Worm (Caenorhabditis elegans) whole organism, L3 larva: ENCODE data around the gene srh-185.
"Not testable (repeated sequence)": the region's sequence is repeated elsewhere in the genome, so short reads cannot be mapped to it uniquely, and the experiment has no call there.

ENCODE experiments used
- ama-1 ChIP-seq: fragments of 150-350 bp; optimal IDR thresholded peaks from 2 replicates; lab custom pipeline; 2018
- ceh-16 ChIP-seq: sonication (generic microtip); optimal IDR thresholded peaks from 2 replicates; lab custom pipeline; 2017; ENCODE audit warnings: missing biosample characterization, missing genetic modification characterization
- ceh-28 ChIP-seq: fragments of 150-350 bp; optimal IDR thresholded peaks from 2 replicates; lab custom pipeline; 2014; ENCODE audit warnings: missing biosample characterization, missing genetic modification reagents, missing genetic modification characterization
- ceh-9 ChIP-seq: sonication (generic microtip); optimal IDR thresholded peaks from 2 replicates; lab custom pipeline; 2018; ENCODE audit warnings: missing biosample characterization, missing genetic modification characterization
- daf-12 ChIP-seq: fragments of 150-350 bp; optimal IDR thresholded peaks from 2 replicates; lab custom pipeline; 2014; ENCODE audit warnings: missing biosample characterization, missing genetic modification reagents, missing genetic modification characterization
- egl-27 ChIP-seq: sonication (generic microtip); optimal IDR thresholded peaks from 4 replicates; lab custom pipeline; 2017; ENCODE audit warnings: missing biosample characterization, missing genetic modification reagents, missing genetic modification characterization
- egl-5 ChIP-seq: fragments of 150-350 bp; optimal IDR thresholded peaks from 2 replicates; lab custom pipeline; 2017; ENCODE audit warnings: missing biosample characterization, missing genetic modification reagents, missing genetic modification characterization, inconsistent platforms
- elt-1 ChIP-seq: fragments of 150-350 bp; optimal IDR thresholded peaks from 2 replicates; lab custom pipeline; 2014; ENCODE audit warnings: missing biosample characterization, missing genetic modification characterization
- elt-2 ChIP-seq: sonication (generic microtip); optimal IDR thresholded peaks from 2 replicates; lab custom pipeline; 2016; ENCODE audit warnings: missing genetic modification reagents, mild to moderate bottlenecking, missing genetic modification characterization, missing compliant biosample characterization
- elt-3 ChIP-seq, 3 experiments: fragments of 150-350 bp in 1 of 3; sonication (generic microtip) in 2 of 3; optimal IDR thresholded peaks; 2 replicates in 2 of 3; 4 replicates in 1 of 3; lab custom pipeline; 2014 to 2017; ENCODE audit warnings: missing biosample characterization in 3 of 3, missing genetic modification characterization in 3 of 3
- eor-1 ChIP-seq, 2 experiments: fragments of 150-350 bp; optimal IDR thresholded peaks; 2 replicates each; lab custom pipeline; 2014 to 2018; ENCODE audit warnings: missing biosample characterization in 2 of 2, missing genetic modification characterization in 2 of 2
- fkh-10 ChIP-seq: sonication (generic microtip); optimal IDR thresholded peaks from 2 replicates; lab custom pipeline; 2017; ENCODE audit warnings: missing biosample characterization, missing genetic modification reagents, missing genetic modification characterization
- fkh-2 ChIP-seq: fragments of 150-350 bp; optimal IDR thresholded peaks from 2 replicates; lab custom pipeline; 2014; ENCODE audit warnings: missing biosample characterization, missing genetic modification reagents, missing genetic modification characterization
- hmg-11 ChIP-seq: sonication (generic microtip); optimal IDR thresholded peaks from 2 replicates; lab custom pipeline; 2016; ENCODE audit warnings: missing genetic modification characterization, missing compliant biosample characterization
- jun-1 ChIP-seq: fragments of 150-350 bp; optimal IDR thresholded peaks from 2 replicates; lab custom pipeline; 2014; ENCODE audit warnings: missing biosample characterization, missing genetic modification reagents, missing genetic modification characterization
- lin-15B ChIP-seq: fragments of 150-350 bp; optimal IDR thresholded peaks from 2 replicates; lab custom pipeline; 2014; ENCODE audit warnings: missing biosample characterization, missing genetic modification characterization
- lin-39 ChIP-seq: fragments of 150-350 bp; optimal IDR thresholded peaks from 2 replicates; lab custom pipeline; 2018; ENCODE audit warnings: missing biosample characterization, missing genetic modification reagents, missing genetic modification characterization
- lsy-12 ChIP-seq: sonication (generic microtip); optimal IDR thresholded peaks from 2 replicates; lab custom pipeline; 2016; ENCODE audit warnings: mild to moderate bottlenecking, missing genetic modification characterization, missing compliant biosample characterization
- mdl-1 ChIP-seq: fragments of 150-350 bp; optimal IDR thresholded peaks from 2 replicates; lab custom pipeline; 2014; ENCODE audit warnings: missing biosample characterization, missing genetic modification characterization
- nhr-12 ChIP-seq: fragments of 150-350 bp; optimal IDR thresholded peaks from 2 replicates; lab custom pipeline; 2014; ENCODE audit warnings: missing biosample characterization, missing genetic modification characterization
- nhr-23 ChIP-seq: fragments of 150-350 bp; optimal IDR thresholded peaks from 2 replicates; lab custom pipeline; 2014; ENCODE audit warnings: missing biosample characterization, missing genetic modification reagents, missing genetic modification characterization
- nhr-237 ChIP-seq: fragments of 150-350 bp; optimal IDR thresholded peaks from 2 replicates; lab custom pipeline; 2014; ENCODE audit warnings: missing biosample characterization, missing genetic modification characterization
- nhr-25 ChIP-seq: sonication (generic microtip); optimal IDR thresholded peaks from 2 replicates; lab custom pipeline; 2017; ENCODE audit warnings: missing biosample characterization, missing genetic modification characterization
- nhr-28 ChIP-seq: fragments of 150-350 bp; optimal IDR thresholded peaks from 2 replicates; lab custom pipeline; 2014; ENCODE audit warnings: missing biosample characterization, missing genetic modification characterization
- nhr-43 ChIP-seq: sonication (generic microtip); optimal IDR thresholded peaks from 2 replicates; lab custom pipeline; 2016; ENCODE audit warnings: mild to moderate bottlenecking, missing genetic modification characterization, missing compliant biosample characterization; ENCODE audit not compliant: poor library complexity, severe bottlenecking
- nhr-76 ChIP-seq: fragments of 150-350 bp; sonication (generic microtip); optimal IDR thresholded peaks from 5 replicates; lab custom pipeline; 2014; ENCODE audit warnings: missing biosample characterization, missing genetic modification characterization
- nhr-77 ChIP-seq: fragments of 150-350 bp; optimal IDR thresholded peaks from 2 replicates; lab custom pipeline; 2014; ENCODE audit warnings: missing biosample characterization, missing genetic modification characterization
- pha-4 ChIP-seq: fragments of 150-350 bp; optimal IDR thresholded peaks from 2 replicates; lab custom pipeline; 2014; ENCODE audit warnings: missing biosample characterization, missing genetic modification reagents, missing genetic modification characterization
- pqm-1 ChIP-seq: fragments of 150-350 bp; optimal IDR thresholded peaks from 2 replicates; lab custom pipeline; 2017; ENCODE audit warnings: missing biosample characterization, missing genetic modification characterization, inconsistent platforms
- sea-2 ChIP-seq: fragments of 150-350 bp; sonication (generic microtip); optimal IDR thresholded peaks from 4 replicates; lab custom pipeline; 2014; ENCODE audit warnings: missing biosample characterization, missing genetic modification reagents, missing genetic modification characterization
- skn-1 ChIP-seq: fragments of 150-350 bp; optimal IDR thresholded peaks from 2 replicates; lab custom pipeline; 2014; ENCODE audit warnings: missing biosample characterization, missing genetic modification characterization
- tbx-2 ChIP-seq: sonication (generic microtip); optimal IDR thresholded peaks from 2 replicates; lab custom pipeline; 2016; ENCODE audit warnings: mild to moderate bottlenecking, missing genetic modification characterization, missing compliant biosample characterization
- unc-62 ChIP-seq: fragments of 150-350 bp; sonication (generic microtip); optimal IDR thresholded peaks from 4 replicates; lab custom pipeline; 2014; ENCODE audit warnings: missing biosample characterization, missing genetic modification reagents, missing genetic modification characterization
- zag-1 ChIP-seq: fragments of 150-350 bp; optimal IDR thresholded peaks from 2 replicates; lab custom pipeline; 2014; ENCODE audit warnings: missing biosample characterization, missing genetic modification characterization
- ztf-4 ChIP-seq: fragments of 150-350 bp; optimal IDR thresholded peaks from 2 replicates; lab custom pipeline; 2014; ENCODE audit warnings: missing biosample characterization, missing genetic modification characterization

Gene srh-185

ce11 chrV:3088768-3089167 lies 22.7 kb downstream of the srh-185 start, which contains the start of gene acs-21:
acs-21 (plus strand) TSS chrV:3089068.
- no peak for TF ChIP-seq ztf-4
- no peak for TF ChIP-seq ceh-16 (tag; lab: Kevin White, UChicago)
- TF ChIP-seq nhr-23 (tag; lab: Kevin White, UChicago): no peak
- TF ChIP-seq fkh-10 (GFP tag; lab: Kevin White, UChicago): no peak
- TF ChIP-seq unc-62: no peak
- TF ChIP-seq lin-15B (tag; lab: Kevin White, UChicago): no peak
- TF ChIP-seq lsy-12 (tag; lab: Kevin White, UChicago): no peak
- no peak for TF ChIP-seq nhr-237 (tag; lab: Kevin White, UChicago)
- no peak for TF ChIP-seq ama-1 (lab: Kevin White, UChicago)
- no peak for TF ChIP-seq mdl-1 (tag; lab: Kevin White, UChicago)

- TF ChIP-seq elt-2: peak; percentile 20
- no peak for TF ChIP-seq nhr-77 (tag; lab: Kevin White, UChicago)
- TF ChIP-seq pha-4 (tag; lab: Kevin White, UChicago): peak; percentile 59
Observed at ce11 chrV:3094351-3094750, 28.3 kb downstream of the srh-185 start, which contains the start of gene cyp-33C9. cyp-33C9 (minus strand) TSS chrV:3094561.

- no peak for TF ChIP-seq elt-3 (tag; optimal IDR thresholded peaks at IDR 0.05; lab: Kevin White, UChicago)
- TF ChIP-seq ztf-4: no peak
- no peak for TF ChIP-seq nhr-76 (tag; lab: Kevin White, UChicago)
- no peak for TF ChIP-seq nhr-43 (tag; lab: Kevin White, UChicago)
Observed at ce11 chrV:3100527-3100926, 34.5 kb downstream of the srh-185 start.

ce11 chrV:3102049-3102448 lies 36.0 kb downstream of the srh-185 start, which contains the start of gene Y73C8C.4:
Y73C8C.4 (minus strand) TSS chrV:3102149.
- TF ChIP-seq tbx-2; nhr-28 (tag; lab: Kevin White, UChicago); unc-62: not testable (repeated sequence)

ce11 chrV:3104134-3104533 lies 38.1 kb downstream of the srh-185 start, which contains the start of gene str-66:
str-66 (minus strand) TSS chrV:3104234.
- TF ChIP-seq elt-1 (tag; lab: Kevin White, UChicago) (no peak), daf-12 (tag; lab: Kevin White, UChicago) (no peak), nhr-28 (tag; lab: Kevin White, UChicago) (no peak), nhr-12 (tag; lab: Kevin White, UChicago) (no peak), hmg-11 (tag; lab: Kevin White, UChicago) (no peak), pha-4 (tag; lab: Kevin White, UChicago) (no peak), nhr-25 (tag; lab: Kevin White, UChicago) (no peak), zag-1 (tag; lab: Kevin White, UChicago) (no peak), lsy-12 (tag; lab: Kevin White, UChicago) (no peak)

- TF ChIP-seq skn-1 (no peak), ztf-4 (no peak), elt-2 (no peak), nhr-25 (tag; lab: Kevin White, UChicago) (no peak), pha-4 (tag; lab: Kevin White, UChicago) (no peak), ceh-28 (tag; lab: Kevin White, UChicago) (no peak), nhr-12 (tag; lab: Kevin White, UChicago) (no peak)
Observed at ce11 chrV:3105810-3106209, 39.8 kb downstream of the srh-185 start, which contains the start of gene str-69. str-69 (minus strand) TSS chrV:3105910.

ce11 chrV:3106785-3107184 lies 40.8 kb downstream of the srh-185 start:
- TF ChIP-seq nhr-25 (tag; lab: Kevin White, UChicago): no peak
- no peak for TF ChIP-seq egl-27
- no peak for TF ChIP-seq nhr-76 (tag; lab: Kevin White, UChicago)
- no peak for TF ChIP-seq pqm-1 (tag; lab: Kevin White, UChicago)
- TF ChIP-seq fkh-2 (tag; lab: Kevin White, UChicago): no peak
- TF ChIP-seq unc-62: no peak
- TF ChIP-seq sea-2: no peak
- TF ChIP-seq nhr-12 (tag; lab: Kevin White, UChicago): no peak
- no peak for TF ChIP-seq tbx-2
- TF ChIP-seq lin-15B (tag; lab: Kevin White, UChicago): no peak
- TF ChIP-seq hmg-11 (tag; lab: Kevin White, UChicago): no peak
- TF ChIP-seq ceh-9: no peak
- no peak for TF ChIP-seq eor-1 (tag; optimal IDR thresholded peaks at IDR 0.05; lab: Kevin White, UChicago)
- no peak for TF ChIP-seq elt-3 (tag; optimal IDR thresholded peaks at IDR 0.05; lab: Kevin White, UChicago)
- TF ChIP-seq ztf-4: no peak
- TF ChIP-seq jun-1: no peak
- TF ChIP-seq lin-39: no peak
- TF ChIP-seq egl-5 (tag; lab: Kevin White, UChicago): no peak
